Worm (Caenorhabditis elegans) whole organism, young adult: ENCODE data around the gene sgca-1.
A peak's percentile ranks its signal among the peaks of the same experiment; 100 is the strongest.

Experiments used
- B0019.2 ChIP-seq: fragments of 200-800 bp; sonication (Bioruptor generic); conservative IDR thresholded peaks from 2 replicates; pipeline ENCODE4 v1.3.6; 2022; ENCODE audit warnings: missing genetic modification reagents, missing genetic modification characterization, missing compliant biosample characterization
- B0035.1 ChIP-seq: sonication (generic microtip); optimal IDR thresholded peaks from 2 replicates; lab custom pipeline; 2016; ENCODE audit warnings: missing genetic modification characterization, mild to moderate bottlenecking, missing compliant biosample characterization, missing genotype, missing genetic modification reagents
- C17E4.6 ChIP-seq: fragments of 200-800 bp; sonication (Bioruptor generic); IDR thresholded peaks from 2 replicates; pipeline ENCODE4 v1.3.6; 2022; ENCODE audit warnings: missing genetic modification reagents, missing genetic modification characterization, missing compliant biosample characterization
- F37B4.10 ChIP-seq: fragments of 200-800 bp; sonication (Bioruptor generic); IDR thresholded peaks from 2 replicates; pipeline ENCODE4 v1.3.6; 2022; ENCODE audit warnings: missing genetic modification characterization, missing compliant biosample characterization
- F52B5.7 ChIP-seq: sonication (generic microtip); optimal IDR thresholded peaks from 2 replicates; lab custom pipeline; 2016; ENCODE audit warnings: mild to moderate bottlenecking, missing genetic modification characterization, missing compliant biosample characterization
- Y53F4B.3 ChIP-seq: fragments of 200-800 bp; sonication (Bioruptor generic); IDR thresholded peaks from 2 replicates; pipeline ENCODE4 v1.3.6; 2022; ENCODE audit warnings: missing genetic modification reagents, missing genetic modification characterization, missing compliant biosample characterization
- Y53G8AR.9 ChIP-seq: fragments of 200-800 bp; sonication (Bioruptor generic); conservative IDR thresholded peaks from 2 replicates; pipeline ENCODE4 v1.3.6; 2022; ENCODE audit warnings: missing genetic modification reagents, missing genetic modification characterization, missing compliant biosample characterization
- Y79H2A.3 ChIP-seq: fragments of 200-800 bp; sonication (Bioruptor generic); conservative IDR thresholded peaks from 2 replicates; pipeline ENCODE4 v1.3.6; 2022; ENCODE audit warnings: missing genetic modification reagents, missing genetic modification characterization, missing compliant biosample characterization
- ZK185.1 ChIP-seq: sonication (generic microtip); optimal IDR thresholded peaks from 2 replicates; lab custom pipeline; 2016; ENCODE audit warnings: mild to moderate bottlenecking, missing genetic modification characterization, missing compliant biosample characterization; ENCODE audit not compliant: poor library complexity, severe bottlenecking
- akir-1 ChIP-seq: fragments of 200-800 bp; sonication (Bioruptor generic); optimal IDR thresholded peaks from 2 replicates; lab custom pipeline; 2018; ENCODE audit warnings: mild to moderate bottlenecking, missing genetic modification characterization, moderate library complexity, missing compliant biosample characterization
- ama-1 ChIP-seq, 3 experiments: fragments of 150-350 bp in 1 of 3; sonication (generic microtip) in 2 of 3; optimal IDR thresholded peaks; 2 replicates each; lab custom pipeline; 2014 to 2018; ENCODE audit warnings: missing biosample characterization in 2 of 3, missing genetic modification characterization in 2 of 3, missing genetic modification reagents in 2 of 3
- atf-7 ChIP-seq: sonication (generic microtip); optimal IDR thresholded peaks from 2 replicates; lab custom pipeline; 2017; ENCODE audit warnings: mild to moderate bottlenecking, missing genetic modification characterization, missing compliant biosample characterization
- bed-2 ChIP-seq: fragments of 200-800 bp; sonication (Bioruptor generic); IDR thresholded peaks from 2 replicates; pipeline ENCODE4 v1.3.6; 2022; ENCODE audit warnings: missing genetic modification reagents, missing genetic modification characterization, missing compliant biosample characterization
- cebp-1 ChIP-seq, 2 experiments: fragments of 200-800 bp in 1 of 2; sonication (Bioruptor generic) in 1 of 2; sonication (generic microtip) in 1 of 2; IDR thresholded peaks in 1 of 2; optimal IDR thresholded peaks in 1 of 2; 2 replicates each; pipeline versions ENCODE4 v1.3.6 to Lab custom; 2017 to 2022; ENCODE audit warnings: missing compliant biosample characterization in 2 of 2, missing genetic modification characterization in 2 of 2, mild to moderate bottlenecking in 1 of 2, missing genetic modification reagents in 1 of 2, moderate library complexity in 1 of 2
- cebp-2 ChIP-seq: fragments of 200-800 bp; sonication (Bioruptor generic); IDR thresholded peaks from 2 replicates; pipeline ENCODE4 v1.3.6; 2022; ENCODE audit warnings: missing genetic modification characterization, missing compliant biosample characterization
- ceh-100 ChIP-seq: fragments of 200-800 bp; sonication (Bioruptor generic); IDR thresholded peaks from 2 replicates; pipeline ENCODE4 v1.3.6; 2022; ENCODE audit warnings: missing genetic modification reagents, missing genetic modification characterization, missing compliant biosample characterization
- dox-1 ChIP-seq: fragments of 200-800 bp; sonication (Bioruptor generic); IDR thresholded peaks from 2 replicates; pipeline ENCODE4 v1.3.6; 2022; ENCODE audit warnings: missing genetic modification reagents, missing genetic modification characterization, missing compliant biosample characterization
- efl-1 ChIP-seq: fragments of 150-350 bp; optimal IDR thresholded peaks from 2 replicates; lab custom pipeline; 2014; ENCODE audit warnings: missing biosample characterization, missing genetic modification reagents, missing genetic modification characterization
- lag-1 ChIP-seq: fragments of 200-800 bp; sonication (Bioruptor generic); IDR thresholded peaks from 2 replicates; pipeline ENCODE4 v1.3.6; 2022; ENCODE audit warnings: missing genetic modification reagents, missing genetic modification characterization, missing compliant biosample characterization
- let-607 ChIP-seq, 2 experiments: fragments of 200-800 bp in 1 of 2; sonication (Bioruptor generic) in 1 of 2; sonication (generic microtip) in 1 of 2; optimal IDR thresholded peaks; 2 replicates each; lab custom pipeline; 2016 to 2018; ENCODE audit warnings: mild to moderate bottlenecking in 2 of 2, missing compliant biosample characterization in 2 of 2, missing genetic modification characterization in 2 of 2, moderate library complexity in 2 of 2, missing genotype in 1 of 2
- lin-26 ChIP-seq: fragments of 200-800 bp; sonication (Bioruptor generic); IDR thresholded peaks from 2 replicates; pipeline ENCODE4 v1.3.6; 2022; ENCODE audit warnings: missing genetic modification reagents, missing genetic modification characterization, missing compliant biosample characterization
- lsl-1 ChIP-seq: fragments of 200-800 bp; sonication (Bioruptor generic); optimal IDR thresholded peaks from 2 replicates; lab custom pipeline; 2018; ENCODE audit warnings: mild to moderate bottlenecking, missing genetic modification characterization, moderate library complexity, missing compliant biosample characterization
- mcd-1 ChIP-seq: fragments of 200-800 bp; sonication (Bioruptor generic); IDR thresholded peaks from 2 replicates; pipeline ENCODE4 v1.3.6; 2022; ENCODE audit warnings: missing genetic modification reagents, missing genetic modification characterization, missing compliant biosample characterization
- mel-28 ChIP-seq: sonication (generic microtip); optimal IDR thresholded peaks from 2 replicates; lab custom pipeline; 2016; ENCODE audit warnings: borderline replicate concordance, mild to moderate bottlenecking, missing genetic modification characterization, missing compliant biosample characterization
- nfya-1 ChIP-seq: sonication (generic microtip); optimal IDR thresholded peaks from 2 replicates; lab custom pipeline; 2017; ENCODE audit warnings: antibody characterized with exemption, missing compliant biosample characterization, missing genetic modification characterization, borderline replicate concordance; ENCODE audit not compliant: insufficient read depth
- nhr-80 ChIP-seq: sonication (generic microtip); optimal IDR thresholded peaks from 2 replicates; lab custom pipeline; 2016; ENCODE audit warnings: missing genetic modification characterization, missing compliant biosample characterization
- pbrm-1 ChIP-seq: fragments of 200-800 bp; sonication (Bioruptor generic); IDR thresholded peaks from 2 replicates; pipeline ENCODE4 v1.3.6; 2022; ENCODE audit warnings: missing genetic modification reagents, missing genetic modification characterization, missing compliant biosample characterization
- rcor-1 ChIP-seq: fragments of 200-800 bp; sonication (Bioruptor generic); IDR thresholded peaks from 2 replicates; pipeline ENCODE4 v1.3.6; 2022; ENCODE audit warnings: missing genetic modification reagents, missing genetic modification characterization, missing compliant biosample characterization
- sea-2 ChIP-seq: fragments of 200-800 bp; sonication (Bioruptor generic); IDR thresholded peaks from 2 replicates; pipeline ENCODE4 v1.3.6; 2022; ENCODE audit warnings: missing genetic modification characterization, missing compliant biosample characterization
- snpc-1.3 ChIP-seq: sonication (generic microtip); optimal IDR thresholded peaks from 2 replicates; lab custom pipeline; 2017; ENCODE audit warnings: missing genetic modification characterization, mild to moderate bottlenecking, missing compliant biosample characterization, antibody characterized with exemption, moderate library complexity, missing genotype, missing genetic modification reagents; ENCODE audit not compliant: insufficient read depth
- snpc-3.4 ChIP-seq: sonication (generic microtip); optimal IDR thresholded peaks from 2 replicates; lab custom pipeline; 2017; ENCODE audit warnings: missing genetic modification characterization, mild to moderate bottlenecking, missing compliant biosample characterization, antibody characterized with exemption, moderate library complexity, missing genotype, missing genetic modification reagents
- somi-1 ChIP-seq: fragments of 200-800 bp; sonication (Bioruptor generic); optimal IDR thresholded peaks from 2 replicates; lab custom pipeline; 2018; ENCODE audit warnings: mild to moderate bottlenecking, missing genetic modification characterization, missing compliant biosample characterization
- tbx-9 ChIP-seq: sonication (generic microtip); optimal IDR thresholded peaks from 2 replicates; lab custom pipeline; 2016; ENCODE audit warnings: borderline replicate concordance, missing genetic modification characterization, inconsistent platforms, missing compliant biosample characterization
- zfh-2 ChIP-seq: fragments of 200-800 bp; sonication (Bioruptor generic); conservative IDR thresholded peaks from 2 replicates; pipeline ENCODE4 v1.3.6; 2022; ENCODE audit warnings: missing genetic modification reagents, missing genetic modification characterization, missing compliant biosample characterization
- ztf-6 ChIP-seq: fragments of 200-800 bp; sonication (Bioruptor generic); IDR thresholded peaks from 2 replicates; pipeline ENCODE4 v1.3.6; 2022; ENCODE audit warnings: missing genetic modification reagents, missing genetic modification characterization, missing compliant biosample characterization

sgca-1 gene

ce11 chrX:6747906-6748356 lies 41.4 kb downstream of the sgca-1 start (continued):
- no peak for TF ChIP-seq nfya-1
- TF ChIP-seq B0035.1 (tag; lab: Kevin White, UChicago) = no peak
- peak; percentile 68 for TF ChIP-seq zfh-2 (GFP tag; lab: Robert Waterston, UW)
- 0 out of 2 replicates have a peak, but pooled peaks have one; percentile 13 for TF ChIP-seq lin-26 (GFP tag; lab: Robert Waterston, UW)
- no peak for TF ChIP-seq C17E4.6 (GFP tag; lab: Robert Waterston, UW)
- TF ChIP-seq let-607 (tag; optimal IDR thresholded peaks at IDR 0.05; lab: Kevin White, UChicago) = peak; percentile 73 to 75
- TF ChIP-seq dox-1 (GFP tag; lab: Robert Waterston, UW) = peak; percentile 58
- TF ChIP-seq ama-1 (optimal IDR thresholded peaks at IDR 0.05; lab: Kevin White, UChicago) = no peak
- no peak for TF ChIP-seq ama-1 (GFP tag; optimal IDR thresholded peaks at IDR 0.05; lab: Kevin White, UChicago)
- no peak for TF ChIP-seq sea-2 (GFP tag; lab: Robert Waterston, UW)
- TF ChIP-seq cebp-1 (GFP tag; IDR thresholded peaks at IDR 0.05; lab: Robert Waterston, UW) = no peak
- TF ChIP-seq cebp-1 (tag; optimal IDR thresholded peaks at IDR 0.05; lab: Kevin White, UChicago) = peak; percentile 72

DNA sequence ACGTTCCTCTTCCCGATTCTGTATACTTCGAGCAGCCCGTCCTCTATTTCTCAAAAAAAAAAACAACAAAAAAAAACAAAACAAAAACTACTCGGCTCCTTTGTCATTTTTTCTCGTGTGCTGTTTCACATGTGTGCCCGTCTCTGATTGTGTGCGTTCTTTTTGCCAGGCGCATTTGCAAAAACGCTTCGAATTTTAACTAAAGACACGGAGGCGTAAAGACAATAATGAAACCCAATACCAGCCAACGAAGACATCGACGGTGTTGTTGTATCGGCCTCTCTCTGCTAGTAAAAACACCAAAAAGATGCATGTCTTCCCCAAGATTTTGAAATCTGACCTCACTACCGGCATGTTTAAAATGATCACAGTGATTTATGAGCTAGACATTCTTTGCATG lies 42.5 kb downstream of the sgca-1 start:
- TF ChIP-seq ceh-100 (GFP tag; lab: Robert Waterston, UW) (no peak), B0019.2 (GFP tag; lab: Robert Waterston, UW) (no peak), ama-1 (optimal IDR thresholded peaks at IDR 0.05; lab: Kevin White, UChicago) (peak; percentile 55), ama-1 (GFP tag; optimal IDR thresholded peaks at IDR 0.05; lab: Kevin White, UChicago) (no peak)
- TF ChIP-seq, all 124 proteins: peak for 1

ce11 chrX:6745515-6745914 lies 43.8 kb downstream of the sgca-1 start:
- TF ChIP-seq snpc-3.4 (tag; lab: Kevin White, UChicago) (no peak), akir-1 (no peak), Y53G8AR.9 (GFP tag; lab: Robert Waterston, UW) (no peak), somi-1 (GFP tag; lab: Kevin White, UChicago) (peak; percentile 14), rcor-1 (no peak)

- 0 out of 2 replicates have a peak, but pooled peaks have one; percentile 23 for TF ChIP-seq pbrm-1 (GFP tag; lab: Robert Waterston, UW)
- TF ChIP-seq F52B5.7 (tag; lab: Kevin White, UChicago) = no peak
- no peak for TF ChIP-seq ztf-6 (GFP tag; lab: Robert Waterston, UW)
- no peak for TF ChIP-seq efl-1 (GFP tag; lab: Kevin White, UChicago)
- no peak for TF ChIP-seq let-607 (tag; optimal IDR thresholded peaks at IDR 0.05; lab: Kevin White, UChicago)
- TF ChIP-seq mcd-1 (GFP tag; lab: Robert Waterston, UW) = 0 out of 2 replicates have a peak, but pooled peaks have one; percentile 17
- TF ChIP-seq zfh-2 (GFP tag; lab: Robert Waterston, UW) = 0 out of 2 replicates have a peak, but pooled peaks have one; percentile 26
- TF ChIP-seq cebp-2 (GFP tag; lab: Robert Waterston, UW) = 0 out of 2 replicates have a peak, but pooled peaks have one; percentile 27
- no peak for TF ChIP-seq mel-28 (tag; lab: Kevin White, UChicago)
- TF ChIP-seq F37B4.10 (GFP tag; lab: Robert Waterston, UW) = no peak
These were observed 44.4 kb downstream of the sgca-1 start for ce11 chrX:6744978-6745377.

- peak; percentile 93 for TF ChIP-seq nhr-80
- peak; percentile 56 for TF ChIP-seq ZK185.1
- TF ChIP-seq snpc-1.3 (tag; lab: Kevin White, UChicago) = no peak
- no peak for TF ChIP-seq lsl-1 (GFP tag; lab: Kevin White, UChicago)
- peak; percentile 12 for TF ChIP-seq ama-1 (optimal IDR thresholded peaks at IDR 0.05; lab: Kevin White, UChicago)
- TF ChIP-seq ama-1 (GFP tag; optimal IDR thresholded peaks at IDR 0.05; lab: Kevin White, UChicago) = no peak
- TF ChIP-seq lag-1 (GFP tag; lab: Robert Waterston, UW) = 0 out of 2 replicates have a peak, but pooled peaks have one; percentile 5
- no peak for TF ChIP-seq bed-2
- no peak for TF ChIP-seq Y53F4B.3 (GFP tag; lab: Robert Waterston, UW)
- no peak for TF ChIP-seq atf-7 (tag; lab: Kevin White, UChicago)
- TF ChIP-seq Y79H2A.3 (GFP tag; lab: Robert Waterston, UW) = no peak
- TF ChIP-seq let-607 (tag; optimal IDR thresholded peaks at IDR 0.05; lab: Kevin White, UChicago) = peak in 1 of 2 experiments; percentile 30
- TF ChIP-seq tbx-9 = no peak
- TF ChIP-seq dox-1 (GFP tag; lab: Robert Waterston, UW) = peak; percentile 42
- TF ChIP-seq, all 124 proteins: peak for 6
These were observed 44.8 kb downstream of the sgca-1 start for ce11 chrX:6744537-6744936.
